Worm (Caenorhabditis elegans) whole organism, midembryonic: ENCODE results near the gene nhr-274.
"Not testable (repeated sequence)": the region's sequence is repeated elsewhere in the genome, so short reads cannot be mapped to it uniquely, and the experiment has no call there.

Source experiments
- T22C8.4 ChIP-seq: fragments of 200-800 bp; sonication (Bioruptor generic); IDR thresholded peaks from 2 replicates; pipeline ENCODE4 v1.3.6; 2022; ENCODE audit warnings: missing genetic modification characterization, missing compliant biosample characterization
- cog-1 ChIP-seq: sonication (generic microtip); optimal IDR thresholded peaks from 2 replicates; lab custom pipeline; 2016; ENCODE audit warnings: missing genetic modification characterization, missing compliant biosample characterization
- flt-1 ChIP-seq: fragments of 200-800 bp; sonication (Bioruptor generic); IDR thresholded peaks from 2 replicates; pipeline ENCODE4 v1.3.6; 2022; ENCODE audit warnings: missing genetic modification characterization, missing compliant biosample characterization
- klf-2 ChIP-seq: fragments of 200-800 bp; sonication (Bioruptor generic); conservative IDR thresholded peaks from 2 replicates; pipeline ENCODE4 v1.3.6; 2022; ENCODE audit warnings: missing genetic modification reagents, missing genetic modification characterization, missing compliant biosample characterization
- med-1 ChIP-seq: sonication (generic microtip); optimal IDR thresholded peaks from 2 replicates; lab custom pipeline; 2017; ENCODE audit warnings: missing genetic modification characterization, mild to moderate bottlenecking, missing compliant biosample characterization, antibody characterized with exemption, missing genetic modification reagents; ENCODE audit not compliant: insufficient read depth
- ref-1 ChIP-seq: fragments of 200-800 bp; sonication (Bioruptor generic); conservative IDR thresholded peaks from 2 replicates; pipeline ENCODE4 v1.3.6; 2022; ENCODE audit warnings: missing genetic modification reagents, missing genetic modification characterization, missing compliant biosample characterization
- tab-1 ChIP-seq: fragments of 200-800 bp; sonication (Bioruptor generic); IDR thresholded peaks from 2 replicates; pipeline ENCODE4 v1.3.6; 2022; ENCODE audit warnings: missing genetic modification characterization, missing compliant biosample characterization
- ztf-23 ChIP-seq: fragments of 200-800 bp; sonication (Bioruptor generic); IDR thresholded peaks from 2 replicates; pipeline ENCODE4 v1.3.6; 2022; ENCODE audit warnings: missing genetic modification reagents, missing genetic modification characterization, missing compliant biosample characterization
- ztf-29 ChIP-seq: fragments of 200-800 bp; sonication (Bioruptor generic); IDR thresholded peaks from 2 replicates; pipeline ENCODE4 v1.3.6; 2022; ENCODE audit warnings: missing genetic modification reagents, missing genetic modification characterization, missing compliant biosample characterization

The nhr-274 gene

ce11 chrIV:1628281-1628680, 16.8 kb downstream of the nhr-274 start:
- TF ChIP-seq ztf-29 (GFP tag; lab: Robert Waterston, UW) (peak; percentile 63; the same call in 1 of the 2 replicates), ztf-23 (no peak)

- no peak for TF ChIP-seq ref-1
- no peak for TF ChIP-seq ztf-29 (GFP tag; lab: Robert Waterston, UW)
- TF ChIP-seq med-1 (GFP tag; lab: Kevin White, UChicago): no peak
- TF ChIP-seq cog-1 (tag; lab: Kevin White, UChicago): no peak
- no peak for TF ChIP-seq ztf-23
- TF ChIP-seq tab-1 (GFP tag; lab: Robert Waterston, UW): no peak
- no peak for TF ChIP-seq T22C8.4 (GFP tag; lab: Robert Waterston, UW)
- no peak for TF ChIP-seq klf-2 (GFP tag; lab: Robert Waterston, UW)
- TF ChIP-seq flt-1 (GFP tag; lab: Robert Waterston, UW): no peak
Observed at ce11 chrIV:1626342-1626855, 18.7 kb downstream of the nhr-274 start, which contains the start of gene nhr-146. Gene nhr-146, plus strand, starts transcription at chrIV:1626805.

- no peak for TF ChIP-seq flt-1 (GFP tag; lab: Robert Waterston, UW)
- TF ChIP-seq cog-1 (tag; lab: Kevin White, UChicago): no peak
- no peak for TF ChIP-seq ztf-29 (GFP tag; lab: Robert Waterston, UW)
- TF ChIP-seq ztf-23: no peak
- TF ChIP-seq ref-1: no peak
- TF ChIP-seq med-1 (GFP tag; lab: Kevin White, UChicago): no peak
- no peak for TF ChIP-seq tab-1 (GFP tag; lab: Robert Waterston, UW)
- no peak for TF ChIP-seq T22C8.4 (GFP tag; lab: Robert Waterston, UW)
- no peak for TF ChIP-seq klf-2 (GFP tag; lab: Robert Waterston, UW)
Observed at ce11 chrIV:1624447-1624846, 20.7 kb downstream of the nhr-274 start.

ce11 chrIV:1623712-1624111, 21.4 kb downstream of the nhr-274 start, which contains the start of gene nhr-87:
Gene nhr-87, plus strand, starts transcription at chrIV:1624029.
- no peak for TF ChIP-seq ref-1
- TF ChIP-seq tab-1 (GFP tag; lab: Robert Waterston, UW): no peak

ce11 chrIV:1619519-1620311, 25.4 kb downstream of the nhr-274 start, which contains the start of gene nhr-92:
Gene nhr-92, plus strand, starts transcription at chrIV:1620094.
- peak; percentile 81 for TF ChIP-seq T22C8.4 (GFP tag; lab: Robert Waterston, UW)
- no peak for TF ChIP-seq klf-2 (GFP tag; lab: Robert Waterston, UW)

ce11 chrIV:1613592-1613991, 31.5 kb downstream of the nhr-274 start, which contains the start of gene nhr-122:
Gene nhr-122, plus strand, starts transcription at chrIV:1613892.
- TF ChIP-seq flt-1 (GFP tag; lab: Robert Waterston, UW) (no peak), ztf-29 (GFP tag; lab: Robert Waterston, UW) (no peak), med-1 (GFP tag; lab: Kevin White, UChicago) (no peak), cog-1 (tag; lab: Kevin White, UChicago) (no peak), ref-1 (no peak), tab-1 (GFP tag; lab: Robert Waterston, UW) (no peak)

ce11 chrIV:1609973-1610372, 35.1 kb downstream of the nhr-274 start, which contains the start of gene dsl-3:
Gene dsl-3, plus strand, starts transcription at chrIV:1610273.
- not testable (repeated sequence) for TF ChIP-seq klf-2, ztf-29, T22C8.4 (GFP tag; lab: Robert Waterston, UW)

- TF ChIP-seq ztf-23: no peak
- TF ChIP-seq flt-1 (GFP tag; lab: Robert Waterston, UW): no peak
- no peak for TF ChIP-seq tab-1 (GFP tag; lab: Robert Waterston, UW)
- TF ChIP-seq T22C8.4 (GFP tag; lab: Robert Waterston, UW): no peak
- TF ChIP-seq ztf-29 (GFP tag; lab: Robert Waterston, UW): no peak
- no peak for TF ChIP-seq med-1 (GFP tag; lab: Kevin White, UChicago)
- no peak for TF ChIP-seq ref-1
- TF ChIP-seq cog-1 (tag; lab: Kevin White, UChicago): no peak
- TF ChIP-seq klf-2 (GFP tag; lab: Robert Waterston, UW): no peak
Observed at ce11 chrIV:1605276-1605762, 39.8 kb downstream of the nhr-274 start, which contains the start of gene Y41D4B.11. Gene Y41D4B.11, plus strand, starts transcription at chrIV:1605712.

ce11 chrIV:1602936-1603457, 42.1 kb downstream of the nhr-274 start:
- TF ChIP-seq med-1 (GFP tag; lab: Kevin White, UChicago): no peak
- TF ChIP-seq T22C8.4 (GFP tag; lab: Robert Waterston, UW): peak; percentile 81

ce11 chrIV:1601357-1601756, 43.7 kb downstream of the nhr-274 start, which contains the start of gene set-23:
Gene set-23, plus strand, starts transcription at chrIV:1601657.
- no peak for TF ChIP-seq ztf-23
- no peak for TF ChIP-seq tab-1 (GFP tag; lab: Robert Waterston, UW)
- TF ChIP-seq T22C8.4 (GFP tag; lab: Robert Waterston, UW): no peak
- TF ChIP-seq flt-1 (GFP tag; lab: Robert Waterston, UW): no peak
- no peak for TF ChIP-seq klf-2 (GFP tag; lab: Robert Waterston, UW)
- TF ChIP-seq med-1 (GFP tag; lab: Kevin White, UChicago): no peak
- no peak for TF ChIP-seq ztf-29 (GFP tag; lab: Robert Waterston, UW)
- TF ChIP-seq ref-1: no peak
- no peak for TF ChIP-seq cog-1 (tag; lab: Kevin White, UChicago)
